Fruit fly (Drosophila melanogaster) whole organism, prepupa: ENCODE results near the gene CG15356.

ENCODE experiments used
- CG10631 ChIP-seq: fragments of 200-800 bp; sonication (Bioruptor generic); optimal IDR thresholded peaks from 2 replicates; lab custom pipeline; 2016; ENCODE audit warnings: missing biosample characterization, missing genetic modification characterization
- CG6808 ChIP-seq: fragments of 200-800 bp; sonication (Bioruptor generic); optimal IDR thresholded peaks from 3 replicates; lab custom pipeline; 2017; ENCODE audit warnings: missing biosample characterization, missing genetic modification characterization, mild to moderate bottlenecking, moderate library complexity, missing genetic modification reagents
- CG7368 ChIP-seq: fragments of 200-800 bp; sonication (Bioruptor generic); optimal IDR thresholded peaks from 3 replicates; lab custom pipeline; 2016; ENCODE audit warnings: missing biosample characterization, missing genetic modification characterization
- CG8119 ChIP-seq: fragments of 200-800 bp; sonication (Bioruptor generic); IDR thresholded peaks from 3 replicates; pipeline ENCODE4 v1.3.6; 2022; ENCODE audit warnings: missing biosample characterization, missing genetic modification characterization
- CG8632 ChIP-seq: fragments of 200-800 bp; sonication (Bioruptor generic); optimal IDR thresholded peaks from 3 replicates; lab custom pipeline; 2016; ENCODE audit warnings: missing biosample characterization, missing genetic modification characterization
- Ets96B ChIP-seq: fragments of 200-800 bp; optimal IDR thresholded peaks from 2 replicates; lab custom pipeline; 2019; ENCODE audit warnings: missing biosample characterization, mild to moderate bottlenecking, missing genetic modification characterization, moderate library complexity
- Hr4 ChIP-seq: fragments of 200-800 bp; sonication (Bioruptor generic); optimal IDR thresholded peaks from 3 replicates; lab custom pipeline; 2016; ENCODE audit warnings: missing biosample characterization, missing genetic modification characterization
- Met ChIP-seq: fragments of 200-800 bp; sonication (Bioruptor generic); optimal IDR thresholded peaks from 3 replicates; lab custom pipeline; 2016; ENCODE audit warnings: missing biosample characterization, missing genetic modification characterization
- OdsH ChIP-seq: fragments of 200-800 bp; sonication (Bioruptor generic); optimal IDR thresholded peaks from 3 replicates; lab custom pipeline; 2016; ENCODE audit warnings: missing biosample characterization, missing genetic modification characterization
- Sox14 ChIP-seq: fragments of 200-800 bp; sonication (Bioruptor generic); optimal IDR thresholded peaks from 3 replicates; lab custom pipeline; 2016; ENCODE audit warnings: missing biosample characterization, missing genetic modification characterization
- achi ChIP-seq: fragments of 200-800 bp; sonication (Bioruptor generic); optimal IDR thresholded peaks from 3 replicates; lab custom pipeline; 2016; ENCODE audit warnings: missing biosample characterization, missing genetic modification characterization
- fd59A ChIP-seq: fragments of 200-800 bp; sonication (Bioruptor generic); optimal IDR thresholded peaks from 2 replicates; lab custom pipeline; 2017; ENCODE audit warnings: missing biosample characterization, mild to moderate bottlenecking, missing genetic modification characterization, missing genetic modification reagents
- fkh ChIP-seq: fragments of 200-800 bp; sonication (Bioruptor generic); optimal IDR thresholded peaks from 3 replicates; lab custom pipeline; 2017; ENCODE audit warnings: missing biosample characterization, mild to moderate bottlenecking, missing genetic modification characterization, moderate library complexity
- svp ChIP-seq: fragments of 200-800 bp; sonication (Bioruptor generic); peaks from one replicate; lab custom pipeline; 2016; ENCODE audit warnings: missing biosample characterization, missing genetic modification characterization

DNA sequence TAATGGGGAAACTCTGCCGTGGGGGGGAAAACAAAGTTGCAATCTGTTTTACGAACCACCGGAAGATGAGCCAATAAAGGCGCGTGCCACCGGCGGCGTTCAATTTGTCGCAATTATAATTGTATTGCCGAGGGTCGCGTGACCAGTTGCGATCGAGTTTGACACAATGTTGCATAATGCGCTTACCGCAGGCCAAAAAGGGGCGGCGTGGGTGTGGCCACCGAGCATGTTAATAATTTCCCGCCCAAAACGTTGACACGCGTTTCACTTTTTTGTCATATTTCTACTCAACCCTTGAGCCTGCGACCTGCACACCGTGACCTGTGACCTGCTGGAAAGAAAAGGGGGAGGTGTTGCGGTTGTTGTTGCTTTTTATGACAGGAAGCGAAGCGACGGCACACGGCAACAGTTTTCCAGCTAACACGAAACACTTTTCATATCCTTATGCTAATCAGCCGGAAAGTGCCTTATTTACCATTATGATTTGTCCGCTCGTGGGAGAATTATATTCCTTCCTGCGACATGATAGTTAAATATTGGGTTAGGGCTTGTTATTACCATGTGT, 18.5 kb downstream of the CG15356 start:
- TF ChIP-seq CG10631 (GFP tag; lab: Kevin White, UChicago) (no peak), CG7368 (GFP tag; lab: Kevin White, UChicago) (no peak), CG8632 (GFP tag; lab: Kevin White, UChicago) (no peak), Met (GFP tag; lab: Kevin White, UChicago) (no peak), OdsH (no peak), fd59A (no peak), CG8119 (GFP tag; lab: Robert Waterston, UW) (no peak), Ets96B (tag; lab: Kevin White, UChicago) (no peak), fkh (GFP tag; lab: Kevin White, UChicago) (no peak), Sox14 (GFP tag; lab: Kevin White, UChicago) (no peak), CG6808 (no peak), svp (GFP tag; lab: Kevin White, UChicago) (no peak), Hr4 (GFP tag; lab: Kevin White, UChicago) (no peak), achi (GFP tag; lab: Kevin White, UChicago) (no peak)
